Fruit fly (Drosophila melanogaster): ENCODE results near the gene Idgf1.

The Idgf1 gene

dm6 chr2L:16422657-16423473 lies 22.2 kb upstream of the Idgf1 start (continued):
- no peak for TF ChIP-seq sens (GFP tag)
- no peak for TF ChIP-seq Optix (GFP tag; IDR thresholded peaks at IDR 0.05)
- TF ChIP-seq B-H2 (GFP tag; optimal IDR thresholded peaks at IDR 0.05): no peak
- no peak for TF ChIP-seq wdn (GFP tag; IDR thresholded peaks at IDR 0.05)
- TF ChIP-seq pho (GFP tag; optimal IDR thresholded peaks at IDR 0.05): no peak
- no peak for TF ChIP-seq chn (GFP tag; optimal IDR thresholded peaks at IDR 0.05)
- no peak for TF ChIP-seq CG4328 (GFP tag; optimal IDR thresholded peaks at IDR 0.05)
- no peak for TF ChIP-seq Bteb2 (GFP tag; optimal IDR thresholded peaks at IDR 0.05)
- no peak for TF ChIP-seq Fer2 (tag; optimal IDR thresholded peaks at IDR 0.05)
- TF ChIP-seq Vsx1 (GFP tag; optimal IDR thresholded peaks at IDR 0.05): no peak
- TF ChIP-seq CG8478 (optimal IDR thresholded peaks at IDR 0.05): peak; percentile 95
- no peak for TF ChIP-seq CG13894 (tag; optimal IDR thresholded peaks at IDR 0.05)
- no peak for TF ChIP-seq bbx (GFP tag; IDR thresholded peaks at IDR 0.05; ENCODE audit: partially characterized antibody)
- no peak for TF ChIP-seq CG18599 (GFP tag; optimal IDR thresholded peaks at IDR 0.05)
- no peak for TF ChIP-seq fd64A (GFP tag; optimal IDR thresholded peaks at IDR 0.05)
- TF ChIP-seq ttk (GFP tag; IDR thresholded peaks at IDR 0.05): no peak
- TF ChIP-seq NK7.1 (GFP tag; optimal IDR thresholded peaks at IDR 0.05): no peak
- TF ChIP-seq sob (GFP tag; IDR thresholded peaks at IDR 0.05): no peak
- TF ChIP-seq Elba2 (GFP tag; optimal IDR thresholded peaks at IDR 0.05): no peak
- no peak for TF ChIP-seq Dbx (GFP tag; IDR thresholded peaks at IDR 0.05)
- TF ChIP-seq cato (GFP tag; optimal IDR thresholded peaks at IDR 0.05; ENCODE audit: borderline replicate concordance): no peak
- peak; percentile 97 for TF ChIP-seq cg (GFP tag; optimal IDR thresholded peaks at IDR 0.05)
- no peak for TF ChIP-seq C15 (GFP tag; IDR thresholded peaks at IDR 0.05)
- no peak for TF ChIP-seq Atf-2 (GFP tag; optimal IDR thresholded peaks at IDR 0.05)
- TF ChIP-seq ash1 (GFP tag; optimal IDR thresholded peaks at IDR 0.05): no peak
- TF ChIP-seq rib (GFP tag; IDR thresholded peaks at IDR 0.05): no peak
- no peak for TF ChIP-seq CG7786 (GFP tag; optimal IDR thresholded peaks at IDR 0.05)
- no peak for TF ChIP-seq Hmx (GFP tag; optimal IDR thresholded peaks at IDR 0.05)
- no peak for TF ChIP-seq sug (tag; optimal IDR thresholded peaks at IDR 0.05)
- TF ChIP-seq fru (optimal IDR thresholded peaks at IDR 0.05): no peak
- TF ChIP-seq Hey (tag; optimal IDR thresholded peaks at IDR 0.05): no peak
- TF ChIP-seq dmrt11E (tag; optimal IDR thresholded peaks at IDR 0.05): no peak
- TF ChIP-seq vfl (GFP tag; optimal IDR thresholded peaks at IDR 0.05): no peak
- TF ChIP-seq caup (GFP tag; optimal IDR thresholded peaks at IDR 0.05; ENCODE audit: severe bottlenecking): no peak
- TF ChIP-seq bowl (GFP tag; IDR thresholded peaks at IDR 0.05): no peak
- no peak for TF ChIP-seq Ets97D (GFP tag; optimal IDR thresholded peaks at IDR 0.05)
- TF ChIP-seq CG14667 (GFP tag; IDR thresholded peaks at IDR 0.05): no peak
- TF ChIP-seq Sin3A (optimal IDR thresholded peaks at IDR 0.05): no peak
- peak; percentile 42 for TF ChIP-seq jing (GFP tag; optimal IDR thresholded peaks at IDR 0.05)
- no peak for TF ChIP-seq ken (GFP tag; IDR thresholded peaks at IDR 0.05)
- TF ChIP-seq CG7963 (GFP tag; IDR thresholded peaks at IDR 0.05; ENCODE audit: partially characterized antibody): no peak
- TF ChIP-seq CG43689 (GFP tag; IDR thresholded peaks at IDR 0.05): no peak
- TF ChIP-seq CoRest (tag; optimal IDR thresholded peaks at IDR 0.05): peak; percentile 48
- peak; percentile 12 for TF ChIP-seq nerfin-1 (tag; optimal IDR thresholded peaks at IDR 0.05)
- no peak for TF ChIP-seq en (GFP tag; optimal IDR thresholded peaks at IDR 0.05)
- TF ChIP-seq lilli (GFP tag; optimal IDR thresholded peaks at IDR 0.05): no peak
- no peak for TF ChIP-seq CG3847 (GFP tag; IDR thresholded peaks at IDR 0.05)
- no peak for TF ChIP-seq Lim3 (GFP tag; IDR thresholded peaks at IDR 0.05)
- TF ChIP-seq abd-A (tag; optimal IDR thresholded peaks at IDR 0.05): peak; percentile 86
- TF ChIP-seq CG13287 (GFP tag; IDR thresholded peaks at IDR 0.05; ENCODE audit: partially characterized antibody): no peak
- no peak for TF ChIP-seq Mes4 (GFP tag; optimal IDR thresholded peaks at IDR 0.05)
- TF ChIP-seq Six4 (GFP tag; optimal IDR thresholded peaks at IDR 0.05): no peak
